Fruit fly (Drosophila melanogaster) S2 (cell line): Measurements from ENCODE around the gene CG4822.

Experiments used
- CG8478 ChIP-seq: fragments of >200 bp; optimal IDR thresholded peaks from 2 replicates; lab custom pipeline; 2018
- CTCF ChIP-seq, 2 experiments: fragments of >200 bp; optimal IDR thresholded peaks; 2 replicates each; lab custom pipeline; 2018

dm6 chr2L:90081-90480 lies 31.5 kb downstream of the CG4822 start:
- no peak for TF ChIP-seq CG8478
- TF ChIP-seq CTCF (optimal IDR thresholded peaks at IDR 0.05; lab: Kevin White, UChicago): no peak
